Worm (Caenorhabditis elegans) whole organism, young adult: ENCODE results near the gene fbxc-51.

Source experiments
- T26A5.8 ChIP-seq: sonication (generic microtip); optimal IDR thresholded peaks from 2 replicates; lab custom pipeline; 2016; ENCODE audit warnings: missing genetic modification characterization, missing compliant biosample characterization
- Y53F4B.3 ChIP-seq: fragments of 200-800 bp; sonication (Bioruptor generic); IDR thresholded peaks from 2 replicates; pipeline ENCODE4 v1.3.6; 2022; ENCODE audit warnings: missing genetic modification reagents, missing genetic modification characterization, missing compliant biosample characterization
- ama-1 ChIP-seq, 3 experiments: fragments of 150-350 bp in 1 of 3; sonication (generic microtip) in 2 of 3; optimal IDR thresholded peaks; 2 replicates each; lab custom pipeline; 2014 to 2018; ENCODE audit warnings: missing biosample characterization in 2 of 3, missing genetic modification characterization in 2 of 3, missing genetic modification reagents in 2 of 3
- lin-35 ChIP-seq, 3 experiments: fragments of 150-350 bp in 2 of 3; sonication (generic microtip) in 1 of 3; optimal IDR thresholded peaks; 2 replicates each; lab custom pipeline; 2014 to 2018; ENCODE audit warnings: missing biosample characterization in 3 of 3, missing genetic modification characterization in 3 of 3, missing genetic modification reagents in 3 of 3
- pha-4 ChIP-seq: fragments of 150-350 bp; sonication (generic microtip); optimal IDR thresholded peaks from 2 replicates; lab custom pipeline; 2014; ENCODE audit warnings: missing biosample characterization, missing genetic modification reagents, missing genetic modification characterization
- snpc-3.4 ChIP-seq: sonication (generic microtip); optimal IDR thresholded peaks from 2 replicates; lab custom pipeline; 2017; ENCODE audit warnings: missing genetic modification characterization, mild to moderate bottlenecking, missing compliant biosample characterization, antibody characterized with exemption, moderate library complexity, missing genotype, missing genetic modification reagents

ce11 chrII:905335-905734, 36.7 kb downstream of the fbxc-51 start:
- TF ChIP-seq T26A5.8, result no peak
- TF ChIP-seq ama-1 (optimal IDR thresholded peaks at IDR 0.05; lab: Kevin White, UChicago), result no peak
- no peak for TF ChIP-seq ama-1 (GFP tag; optimal IDR thresholded peaks at IDR 0.05; lab: Kevin White, UChicago)
- no peak for TF ChIP-seq Y53F4B.3 (GFP tag; lab: Robert Waterston, UW)
- no peak for TF ChIP-seq pha-4 (tag; lab: Kevin White, UChicago)
- TF ChIP-seq lin-35 (GFP tag; optimal IDR thresholded peaks at IDR 0.05; lab: Kevin White, UChicago), result no peak
- TF ChIP-seq snpc-3.4, result no peak
